Fruit fly (Drosophila melanogaster): ENCODE results near the gene CG17147.
A peak's percentile ranks its signal among the peaks of the same experiment; 100 is the strongest.

CG17147 gene

dm6 chr3L:20198138-20198559, 25.6 kb upstream of the CG17147 start, which contains the start of gene CG42674:
CG42674 (minus strand) TSS chr3L:20198317.
- peak; percentile 63; the same call in 1 of the 3 replicates for TF ChIP-seq CG34422 (GFP tag; IDR thresholded peaks at IDR 0.05)
- TF ChIP-seq CG6791 (GFP tag; IDR thresholded peaks at IDR 0.05; ENCODE audit: partially characterized antibody), result no peak
- TF ChIP-seq cg (GFP tag; optimal IDR thresholded peaks at IDR 0.05), result peak; percentile 61
- TF ChIP-seq Fer1 (GFP tag; optimal IDR thresholded peaks at IDR 0.05), result peak; percentile 2
- TF ChIP-seq rib (GFP tag; IDR thresholded peaks at IDR 0.05), result peak; percentile 56; the same call in 1 of the 2 replicates
- peak; percentile 18; the same call in 1 of the 2 replicates for TF ChIP-seq Adf1 (GFP tag; IDR thresholded peaks at IDR 0.05)
- peak; percentile 89 for TF ChIP-seq Jarid2 (GFP tag; optimal IDR thresholded peaks at IDR 0.05)
- TF ChIP-seq Max (GFP tag; optimal IDR thresholded peaks at IDR 0.05), result no peak
- TF ChIP-seq CG5245 (GFP tag; optimal IDR thresholded peaks at IDR 0.05), result no peak
- peak in 1 of 2 experiments; percentile 65 for TF ChIP-seq crp (GFP tag; optimal IDR thresholded peaks at IDR 0.05)
- TF ChIP-seq ken (GFP tag; IDR thresholded peaks at IDR 0.05), result no peak
- no peak for TF ChIP-seq pnt (GFP tag; optimal IDR thresholded peaks at IDR 0.05)
- TF ChIP-seq bbx (GFP tag; IDR thresholded peaks at IDR 0.05; ENCODE audit: partially characterized antibody), result peak; percentile 38; the same call in 1 of the 2 replicates
- peak; percentile 37; the same call in 1 of the 2 replicates for TF ChIP-seq CG13287 (GFP tag; IDR thresholded peaks at IDR 0.05; ENCODE audit: partially characterized antibody)
- TF ChIP-seq HmgZ (tag; optimal IDR thresholded peaks at IDR 0.05), result peak; percentile 8
- TF ChIP-seq CG7987 (GFP tag; optimal IDR thresholded peaks at IDR 0.05), result peak; percentile 3
- peak; percentile 94 for TF ChIP-seq CG15514 (GFP tag; optimal IDR thresholded peaks at IDR 0.05)
- peak; percentile 39 for TF ChIP-seq D19B (GFP tag; optimal IDR thresholded peaks at IDR 0.05)
- TF ChIP-seq Rx (GFP tag; IDR thresholded peaks at IDR 0.05), result no peak
- TF ChIP-seq CG17568 (GFP tag; optimal IDR thresholded peaks at IDR 0.05), result peak; percentile 27
- no peak for TF ChIP-seq CG11093 (GFP tag; IDR thresholded peaks at IDR 0.05)
- TF ChIP-seq Bgb (GFP tag; IDR thresholded peaks at IDR 0.05; ENCODE audit: partially characterized antibody), result peak; percentile 17; the same call in 1 of the 2 replicates
- peak; percentile 60; the same call in 1 of the 4 replicates for TF ChIP-seq chinmo (GFP tag; IDR thresholded peaks at IDR 0.05; ENCODE audit: partially characterized antibody)
- TF ChIP-seq CG3281 (GFP tag; optimal IDR thresholded peaks at IDR 0.05), result peak; percentile 23
- TF ChIP-seq ftz-f1 (GFP tag; optimal IDR thresholded peaks at IDR 0.05), result peak; percentile 10
- TF ChIP-seq sna (GFP tag; IDR thresholded peaks at IDR 0.05; ENCODE audit: partially characterized antibody), result no peak
- TF ChIP-seq Hmr (GFP tag; optimal IDR thresholded peaks at IDR 0.05), result no peak
- no peak for TF ChIP-seq Hand (GFP tag; optimal IDR thresholded peaks at IDR 0.05)
- TF ChIP-seq CG10543 (GFP tag; optimal IDR thresholded peaks at IDR 0.05), result peak; percentile 5
- 0 out of 3 replicates have a peak, but pooled peaks have one; percentile 37 for TF ChIP-seq otp (GFP tag; IDR thresholded peaks at IDR 0.05)
- no peak for TF ChIP-seq Opbp (GFP tag; IDR thresholded peaks at IDR 0.05; ENCODE audit: partially characterized antibody)
- TF ChIP-seq Meics (GFP tag; optimal IDR thresholded peaks at IDR 0.05), result peak; percentile 12
- TF ChIP-seq run (tag; optimal IDR thresholded peaks at IDR 0.05), result no peak
- TF ChIP-seq jing (GFP tag; optimal IDR thresholded peaks at IDR 0.05), result no peak
- peak; percentile 60 for TF ChIP-seq Med (GFP tag)
- peak; percentile 63 for TF ChIP-seq cwo (GFP tag; optimal IDR thresholded peaks at IDR 0.05)
- TF ChIP-seq CG9817 (tag; optimal IDR thresholded peaks at IDR 0.05), result no peak
- TF ChIP-seq CG17385 (GFP tag; optimal IDR thresholded peaks at IDR 0.05), result peak; percentile 9
- peak; percentile 15; the same call in 1 of the 2 replicates for TF ChIP-seq E2f2 (GFP tag; IDR thresholded peaks at IDR 0.05)
- TF ChIP-seq chm (GFP tag; IDR thresholded peaks at IDR 0.05), result peak; percentile 61; the same call in 1 of the 2 replicates
- no peak for TF ChIP-seq yki (optimal IDR thresholded peaks at IDR 0.05)
- TF ChIP-seq caup (GFP tag; optimal IDR thresholded peaks at IDR 0.05; ENCODE audit: severe bottlenecking), result peak; percentile 3
- TF ChIP-seq Tbp (GFP tag; optimal IDR thresholded peaks at IDR 0.05), result no peak
- TF ChIP-seq Rfx (GFP tag; IDR thresholded peaks at IDR 0.05), result peak; percentile 38; the same call in 1 of the 2 replicates
- TF ChIP-seq HHEX (GFP tag; optimal IDR thresholded peaks at IDR 0.05), result no peak
- peak; percentile 60 for TF ChIP-seq CG11504 (tag; optimal IDR thresholded peaks at IDR 0.05)
- peak; percentile 54 for TF ChIP-seq CG34376 (GFP tag; optimal IDR thresholded peaks at IDR 0.05)
- no peak for TF ChIP-seq fd64A (GFP tag; optimal IDR thresholded peaks at IDR 0.05)

All from whole organism, embryonic.